Fruit fly (Drosophila melanogaster): Measurements from ENCODE around the gene Marf.
A peak's percentile ranks its signal among the peaks of the same experiment; 100 is the strongest.

The Marf gene

DNA sequence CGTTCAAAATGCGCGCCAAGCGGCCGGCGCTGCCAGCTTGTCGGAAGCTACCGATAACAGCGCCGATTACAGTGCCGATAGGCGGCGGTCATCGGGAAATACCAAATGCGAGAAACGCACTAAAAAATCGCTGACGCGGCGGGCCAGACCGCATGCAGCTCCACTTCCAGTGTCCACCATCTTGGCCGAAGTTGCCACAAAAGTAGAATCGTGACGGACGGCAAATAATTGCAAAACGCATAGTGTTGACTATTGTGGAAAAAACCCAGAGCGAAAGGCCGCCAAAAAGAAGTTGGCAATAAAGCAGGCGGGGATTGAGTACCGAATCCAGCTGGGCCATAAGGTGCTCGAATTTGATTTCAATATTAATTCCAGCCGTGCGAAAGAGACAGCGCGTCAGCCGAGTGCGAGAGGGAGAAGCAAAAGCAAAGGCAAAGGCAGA is 18.8 kb upstream of the Marf start, which contains the start of gene CG3847 (continued):
- TF ChIP-seq pzg (GFP tag; optimal IDR thresholded peaks at IDR 0.05) (peak; percentile 99), CG10959 (GFP tag; IDR thresholded peaks at IDR 0.05) (no peak), sim (GFP tag; IDR thresholded peaks at IDR 0.05) (no peak), CG2202 (tag; optimal IDR thresholded peaks at IDR 0.05) (no peak), fd64A (GFP tag; optimal IDR thresholded peaks at IDR 0.05) (no peak), phol (tag; optimal IDR thresholded peaks at IDR 0.05) (peak; percentile 99), HLHmδ (GFP tag; optimal IDR thresholded peaks at IDR 0.05) (no peak), Stat92E (GFP tag; optimal IDR thresholded peaks at IDR 0.05) (peak in 1 of 3 experiments; percentile 37), CG12219 (GFP tag; optimal IDR thresholded peaks at IDR 0.05) (no peak), CG11456 (GFP tag; IDR thresholded peaks at IDR 0.05) (peak; percentile 54; the same call in 1 of the 3 replicates), tgo (GFP tag; IDR thresholded peaks at IDR 0.05) (no peak), B-H1 (GFP tag; IDR thresholded peaks at IDR 0.05) (no peak), CG8944 (GFP tag; optimal IDR thresholded peaks at IDR 0.05) (peak; percentile 22), wek (GFP tag; optimal IDR thresholded peaks at IDR 0.05) (no peak), CG18262 (tag; optimal IDR thresholded peaks at IDR 0.05) (peak; percentile 25), ato (GFP tag; IDR thresholded peaks at IDR 0.05; ENCODE audit: partially characterized antibody) (peak; percentile 61), CG6683 (GFP tag; optimal IDR thresholded peaks at IDR 0.05) (no peak), CG4282 (GFP tag; optimal IDR thresholded peaks at IDR 0.05) (peak; percentile 33), CG31388 (GFP tag; optimal IDR thresholded peaks at IDR 0.05) (no peak), CG7839 (tag; optimal IDR thresholded peaks at IDR 0.05) (peak; percentile 8), Aef1 (GFP tag; IDR thresholded peaks at IDR 0.05) (0 out of 3 replicates have a peak, but pooled peaks have one; percentile 19), CG11093 (GFP tag; IDR thresholded peaks at IDR 0.05) (no peak), p53 (GFP tag; optimal IDR thresholded peaks at IDR 0.05) (peak; percentile 19), esg (GFP tag; conservative IDR thresholded peaks at IDR 0.05) (no peak), CG1792 (GFP tag; optimal IDR thresholded peaks at IDR 0.05) (no peak), CG9876 (GFP tag; optimal IDR thresholded peaks at IDR 0.05) (no peak), H15 (GFP tag; IDR thresholded peaks at IDR 0.05) (no peak), CG18619 (GFP tag; optimal IDR thresholded peaks at IDR 0.05) (peak; percentile 8), CG18011 (GFP tag; optimal IDR thresholded peaks at IDR 0.05) (peak; percentile 56), fd96Cb (tag; optimal IDR thresholded peaks at IDR 0.05) (no peak), CG12744 (GFP tag; optimal IDR thresholded peaks at IDR 0.05) (no peak), Xbp1 (GFP tag; optimal IDR thresholded peaks at IDR 0.05) (peak; percentile 48), CG6854 (GFP tag; optimal IDR thresholded peaks at IDR 0.05) (no peak), dmrt11E (tag; optimal IDR thresholded peaks at IDR 0.05) (no peak), sd (tag; optimal IDR thresholded peaks at IDR 0.05) (peak; percentile 39), fd102C (GFP tag; optimal IDR thresholded peaks at IDR 0.05) (no peak), CG1603 (tag; optimal IDR thresholded peaks at IDR 0.05) (peak; percentile 85), CG17359 (tag; optimal IDR thresholded peaks at IDR 0.05) (peak; percentile 17), CG3407 (GFP tag; optimal IDR thresholded peaks at IDR 0.05) (no peak), CG13123 (GFP tag; optimal IDR thresholded peaks at IDR 0.05) (no peak), knrl (GFP tag; IDR thresholded peaks at IDR 0.05; ENCODE audit: partially characterized antibody) (peak; percentile 73), Xrp1 (GFP tag; IDR thresholded peaks at IDR 0.05) (no peak), Eip74EF (GFP tag; optimal IDR thresholded peaks at IDR 0.05) (no peak), CG12155 (GFP tag; optimal IDR thresholded peaks at IDR 0.05) (peak; percentile 37), yki (optimal IDR thresholded peaks at IDR 0.05) (no peak), CG4360 (GFP tag; IDR thresholded peaks at IDR 0.05) (no peak), CG16815 (GFP tag; optimal IDR thresholded peaks at IDR 0.05) (no peak), aop (GFP tag; IDR thresholded peaks at IDR 0.05) (no peak), nom (GFP tag; optimal IDR thresholded peaks at IDR 0.05) (peak; percentile 43), wdn (GFP tag; IDR thresholded peaks at IDR 0.05) (0 out of 2 replicates have a peak, but pooled peaks have one; percentile 25)

All from whole organism, embryonic.